Worm (Caenorhabditis elegans): ENCODE results near the gene C53A3.3.
"Not testable (repeated sequence)": the region's sequence is repeated elsewhere in the genome, so short reads cannot be mapped to it uniquely, and the experiment has no call there.

Gene C53A3.3

ce11 chrV:5755203-5755693, 1.0 kb upstream of the C53A3.3 start, which contains the start of gene K09H11.11:
TSS of gene K09H11.11 (minus strand) at chrV:5755253.
- not testable (repeated sequence) for TF ChIP-seq jun-1, nhr-76, nhr-23 (tag; optimal IDR thresholded peaks at IDR 0.05)

ce11 chrV:5758780-5759179, 2.5 kb downstream of the C53A3.3 start, which contains the start of gene C53A3.4:
TSS of gene C53A3.4 (minus strand) at chrV:5758880.
- TF ChIP-seq elt-1 (tag; optimal IDR thresholded peaks at IDR 0.05): no peak

ce11 chrV:5760132-5760531, 3.8 kb downstream of the C53A3.3 start, which contains the start of gene C53A3.1:
TSS of gene C53A3.1 (minus strand) at chrV:5760232.
- TF ChIP-seq jun-1 (tag; optimal IDR thresholded peaks at IDR 0.05): no peak
- TF ChIP-seq ZK546.5 (tag; optimal IDR thresholded peaks at IDR 0.05): no peak
- TF ChIP-seq ztf-4 (tag; optimal IDR thresholded peaks at IDR 0.05): no peak
- no peak for TF ChIP-seq egl-5 (tag; optimal IDR thresholded peaks at IDR 0.05)
- TF ChIP-seq nhr-43 (tag; optimal IDR thresholded peaks at IDR 0.05; ENCODE audit: poor library complexity, severe bottlenecking): no peak
- TF ChIP-seq nhr-11 (tag; optimal IDR thresholded peaks at IDR 0.05): no peak
- no peak for TF ChIP-seq pha-4 (tag; optimal IDR thresholded peaks at IDR 0.05)
- TF ChIP-seq unc-39 (tag; optimal IDR thresholded peaks at IDR 0.05): no peak
- no peak for TF ChIP-seq mdl-1 (tag; optimal IDR thresholded peaks at IDR 0.05)
- no peak for TF ChIP-seq nhr-12 (tag; optimal IDR thresholded peaks at IDR 0.05)
- TF ChIP-seq zag-1 (tag; optimal IDR thresholded peaks at IDR 0.05): no peak
- TF ChIP-seq fkh-2 (tag; optimal IDR thresholded peaks at IDR 0.05): no peak
- no peak for TF ChIP-seq lin-39 (tag; optimal IDR thresholded peaks at IDR 0.05)
- no peak for TF ChIP-seq pqm-1 (tag; optimal IDR thresholded peaks at IDR 0.05)
- TF ChIP-seq snpc-4 (tag; optimal IDR thresholded peaks at IDR 0.05): no peak

ce11 chrV:5763787-5764186, 7.5 kb downstream of the C53A3.3 start, which contains the start of gene pgph-3:
TSS of gene pgph-3 (minus strand) at chrV:5763846.
- no peak for TF ChIP-seq fos-1 (tag; optimal IDR thresholded peaks at IDR 0.05)
- peak; percentile 92 for TF ChIP-seq nhr-25 (tag; optimal IDR thresholded peaks at IDR 0.05)
- no peak for TF ChIP-seq nhr-237 (tag; optimal IDR thresholded peaks at IDR 0.05)
- no peak for TF ChIP-seq nhr-67 (tag; optimal IDR thresholded peaks at IDR 0.05)
- TF ChIP-seq zag-1 (tag; optimal IDR thresholded peaks at IDR 0.05): no peak
- peak; percentile 93 for TF ChIP-seq nhr-23 (tag; optimal IDR thresholded peaks at IDR 0.05)
- no peak for TF ChIP-seq R02D3.7 (tag; optimal IDR thresholded peaks at IDR 0.05)
- peak; percentile 31 for TF ChIP-seq tbx-2 (tag; optimal IDR thresholded peaks at IDR 0.05)
- TF ChIP-seq ztf-4 (tag; optimal IDR thresholded peaks at IDR 0.05): no peak
- TF ChIP-seq elt-1 (tag; optimal IDR thresholded peaks at IDR 0.05): peak; percentile 46
- peak; percentile 70 for TF ChIP-seq nhr-43 (tag; optimal IDR thresholded peaks at IDR 0.05; ENCODE audit: poor library complexity, severe bottlenecking)
- TF ChIP-seq ceh-28 (tag; optimal IDR thresholded peaks at IDR 0.05): peak; percentile 46
- no peak for TF ChIP-seq ceh-16 (tag; optimal IDR thresholded peaks at IDR 0.05)
- peak; percentile 40 for TF ChIP-seq egl-5 (tag; optimal IDR thresholded peaks at IDR 0.05)
- no peak for TF ChIP-seq skn-1 (tag; optimal IDR thresholded peaks at IDR 0.05)
- TF ChIP-seq ama-1 (optimal IDR thresholded peaks at IDR 0.05): no peak
- no peak for TF ChIP-seq nhr-77 (tag; optimal IDR thresholded peaks at IDR 0.05)
- TF ChIP-seq nhr-12 (tag; optimal IDR thresholded peaks at IDR 0.05): no peak
- TF ChIP-seq sea-2 (GFP tag; optimal IDR thresholded peaks at IDR 0.05): no peak
- peak; percentile 73 for TF ChIP-seq jun-1 (tag; optimal IDR thresholded peaks at IDR 0.05)
- TF ChIP-seq unc-62 (GFP tag; optimal IDR thresholded peaks at IDR 0.05): no peak
- TF ChIP-seq daf-12 (tag; optimal IDR thresholded peaks at IDR 0.05): no peak
- TF ChIP-seq unc-39 (tag; optimal IDR thresholded peaks at IDR 0.05): no peak
- peak; percentile 89 for TF ChIP-seq elt-2 (tag; optimal IDR thresholded peaks at IDR 0.05)
- no peak for TF ChIP-seq ceh-82 (tag; optimal IDR thresholded peaks at IDR 0.05)
- no peak for TF ChIP-seq fkh-2 (tag; optimal IDR thresholded peaks at IDR 0.05)
- no peak for TF ChIP-seq nhr-28 (tag; optimal IDR thresholded peaks at IDR 0.05)
- no peak for TF ChIP-seq nhr-11 (tag; optimal IDR thresholded peaks at IDR 0.05)
- peak; percentile 29 for TF ChIP-seq lsy-12 (tag; optimal IDR thresholded peaks at IDR 0.05)
- no peak for TF ChIP-seq ztf-11 (tag; optimal IDR thresholded peaks at IDR 0.05)
- TF ChIP-seq mml-1 (tag; optimal IDR thresholded peaks at IDR 0.05): no peak
- no peak for TF ChIP-seq fkh-10 (GFP tag; optimal IDR thresholded peaks at IDR 0.05)
- peak; percentile 93 for TF ChIP-seq pqm-1 (tag; optimal IDR thresholded peaks at IDR 0.05)
- no peak for TF ChIP-seq lin-15B (tag; optimal IDR thresholded peaks at IDR 0.05)
- no peak for TF ChIP-seq ZK546.5 (tag; optimal IDR thresholded peaks at IDR 0.05)
- TF ChIP-seq mdl-1 (tag; optimal IDR thresholded peaks at IDR 0.05): peak; percentile 81
- TF ChIP-seq ceh-9 (tag; optimal IDR thresholded peaks at IDR 0.05): no peak
- TF ChIP-seq aly-2 (tag; optimal IDR thresholded peaks at IDR 0.05): no peak
- no peak for TF ChIP-seq hmg-11 (tag; optimal IDR thresholded peaks at IDR 0.05)
- TF ChIP-seq elt-3 (tag; optimal IDR thresholded peaks at IDR 0.05): peak in 1 of 3 experiments; percentile 72
- no peak for TF ChIP-seq snpc-4 (tag; optimal IDR thresholded peaks at IDR 0.05)
- no peak for TF ChIP-seq eor-1 (tag; optimal IDR thresholded peaks at IDR 0.05)
- TF ChIP-seq nfya-1 (tag; optimal IDR thresholded peaks at IDR 0.05; ENCODE audit: insufficient read depth): peak; percentile 68
- TF ChIP-seq lin-39 (tag; optimal IDR thresholded peaks at IDR 0.05): no peak

All from whole organism, L3 larva.